Fruit fly (Drosophila melanogaster) whole organism, pupa: ENCODE results near the gene nvd.

Experiments
- CG32121 ChIP-seq: fragments of 200-800 bp; sonication (Bioruptor generic); IDR thresholded peaks from 2 replicates; pipeline ENCODE4 v1.3.6; 2022; ENCODE audit warnings: missing biosample characterization, missing genetic modification characterization
- CG4496 ChIP-seq: fragments of 200-800 bp; sonication (Bioruptor generic); IDR thresholded peaks from 3 replicates; pipeline ENCODE4 v1.3.6; 2022; ENCODE audit warnings: missing biosample characterization, missing genetic modification characterization
- EcR ChIP-seq: fragments of 200-800 bp; sonication (Bioruptor generic); optimal IDR thresholded peaks from 3 replicates; lab custom pipeline; 2019; ENCODE audit warnings: missing biosample characterization, missing genetic modification characterization, mild to moderate bottlenecking, moderate library complexity, missing genetic modification reagents

dm6 chr3L:24324566-24324965, at the start of gene nvd:
- no peak for TF ChIP-seq EcR (GFP tag; lab: Kevin White, UChicago)
- no peak for TF ChIP-seq CG32121
- TF ChIP-seq CG4496 (GFP tag; lab: Robert Waterston, UW), result no peak
